Worm (Caenorhabditis elegans): ENCODE data around the gene spot-1.
A peak's percentile ranks its signal among the peaks of the same experiment; 100 is the strongest.

Gene spot-1

ce11 chrIII:7285783-7286182, 8.7 kb upstream of the spot-1 start, which contains the start of gene pho-5:
TSS of gene pho-5 (minus strand) at chrIII:7285883.
- TF ChIP-seq fkh-6 (tag; optimal IDR thresholded peaks at IDR 0.05) (no peak), ceh-34 (tag; optimal IDR thresholded peaks at IDR 0.05) (no peak), pros-1 (tag; optimal IDR thresholded peaks at IDR 0.05) (no peak), dmd-4 (tag; optimal IDR thresholded peaks at IDR 0.05; ENCODE audit: borderline replicate concordance) (no peak), eyg-1 (tag; optimal IDR thresholded peaks at IDR 0.05) (no peak), dve-1 (tag; optimal IDR thresholded peaks at IDR 0.05) (no peak), pax-1 (tag; optimal IDR thresholded peaks at IDR 0.05) (no peak), lim-6 (tag; optimal IDR thresholded peaks at IDR 0.05) (no peak), ceh-19 (GFP tag; optimal IDR thresholded peaks at IDR 0.05) (no peak), che-1 (tag; optimal IDR thresholded peaks at IDR 0.05) (no peak), elt-4 (tag; optimal IDR thresholded peaks at IDR 0.05) (no peak)

- no peak for TF ChIP-seq rnt-1 (tag; optimal IDR thresholded peaks at IDR 0.05)
- peak; percentile 2 for TF ChIP-seq unc-42 (tag; optimal IDR thresholded peaks at IDR 0.05)
Observed at ce11 chrIII:7281179-7281578, 4.1 kb upstream of the spot-1 start, which contains the start of gene B0361.3. TSS of gene B0361.3 (plus strand) at chrIII:7281462.

DNA sequence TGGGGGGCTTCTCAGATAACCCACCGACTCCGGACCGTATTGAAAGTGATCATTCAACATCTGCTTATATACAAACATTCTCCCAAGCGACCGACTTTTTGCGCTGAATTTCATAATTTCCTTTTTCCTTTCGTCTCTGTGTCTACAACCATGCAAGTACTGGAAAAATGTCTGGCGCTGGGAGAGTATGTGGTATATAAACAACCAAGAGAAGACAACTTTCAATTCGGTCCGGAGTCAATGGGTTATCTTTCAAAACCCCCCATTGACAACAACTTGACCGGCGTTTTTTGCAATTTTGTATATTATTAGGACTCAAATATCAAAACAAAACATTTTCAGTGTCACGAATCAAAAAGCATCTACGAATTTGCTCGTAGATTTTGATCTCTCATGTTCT, 1.4 kb upstream of the spot-1 start:
- TF ChIP-seq pros-1 (tag; optimal IDR thresholded peaks at IDR 0.05), result no peak
- TF ChIP-seq ceh-18 (tag; optimal IDR thresholded peaks at IDR 0.05), result no peak
- no peak for TF ChIP-seq ceh-24 (tag; optimal IDR thresholded peaks at IDR 0.05)
- TF ChIP-seq ceh-14 (tag; optimal IDR thresholded peaks at IDR 0.05), result no peak
- TF ChIP-seq F13H6.1 (tag; optimal IDR thresholded peaks at IDR 0.05), result no peak
- no peak for TF ChIP-seq ref-2 (tag; optimal IDR thresholded peaks at IDR 0.05)
- TF ChIP-seq nhr-11 (tag; optimal IDR thresholded peaks at IDR 0.05), result no peak
- no peak for TF ChIP-seq ztf-16 (tag; optimal IDR thresholded peaks at IDR 0.05)
- no peak for TF ChIP-seq ceh-45 (GFP tag; IDR thresholded peaks at IDR 0.05)
- no peak for TF ChIP-seq K09A11.1 (tag; optimal IDR thresholded peaks at IDR 0.05; ENCODE audit: insufficient read depth)
- TF ChIP-seq ama-1 (optimal IDR thresholded peaks at IDR 0.05), result no peak
- TF ChIP-seq sox-2 (GFP tag; IDR thresholded peaks at IDR 0.05), result no peak
- no peak for TF ChIP-seq mec-3 (tag; optimal IDR thresholded peaks at IDR 0.05; ENCODE audit: borderline replicate concordance)
- no peak for TF ChIP-seq ceh-22 (tag; optimal IDR thresholded peaks at IDR 0.05)
- TF ChIP-seq pax-1 (tag; optimal IDR thresholded peaks at IDR 0.05), result no peak

DNA sequence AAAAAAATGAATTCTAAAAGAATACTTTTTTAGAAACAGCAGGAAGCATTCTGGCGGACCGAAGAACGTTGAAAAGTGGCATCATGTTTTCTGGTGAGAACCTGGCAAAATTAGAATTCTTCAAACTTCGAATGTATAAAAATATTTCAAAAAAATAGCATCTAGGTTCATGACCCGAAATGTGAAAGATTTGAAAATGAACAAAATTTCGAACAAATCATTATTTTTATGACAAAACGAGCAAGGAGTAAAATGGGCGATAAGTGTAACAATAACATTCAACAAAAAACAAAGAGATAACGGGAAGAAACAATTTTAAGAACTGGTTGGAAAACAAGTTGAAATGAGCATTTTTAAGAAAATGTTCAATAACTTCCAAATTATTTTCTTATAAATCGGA, 1.8 kb downstream of the spot-1 start, which contains the start of gene psd-1:
Gene psd-1 (minus strand): TSS at position 101 of the 400 bp plus-strand sequence.
- TF ChIP-seq lim-6 (tag; optimal IDR thresholded peaks at IDR 0.05) (no peak), ceh-9 (tag; optimal IDR thresholded peaks at IDR 0.05) (no peak), eyg-1 (tag; optimal IDR thresholded peaks at IDR 0.05) (no peak), sox-4 (tag; optimal IDR thresholded peaks at IDR 0.05) (no peak), T23F11.4 (GFP tag; optimal IDR thresholded peaks at IDR 0.05) (no peak), pqm-1 (tag; optimal IDR thresholded peaks at IDR 0.05) (no peak), pax-1 (tag; optimal IDR thresholded peaks at IDR 0.05) (no peak), ttx-3 (tag; optimal IDR thresholded peaks at IDR 0.05) (no peak), hlh-8 (tag; optimal IDR thresholded peaks at IDR 0.05) (no peak), mec-3 (tag; optimal IDR thresholded peaks at IDR 0.05; ENCODE audit: borderline replicate concordance) (no peak), hlh-6 (tag; optimal IDR thresholded peaks at IDR 0.05) (no peak), C08G9.2 (tag; optimal IDR thresholded peaks at IDR 0.05) (no peak), nhr-11 (tag; optimal IDR thresholded peaks at IDR 0.05) (no peak), hlh-15 (tag; optimal IDR thresholded peaks at IDR 0.05) (no peak), fkh-10 (GFP tag; optimal IDR thresholded peaks at IDR 0.05) (no peak), K09A11.1 (tag; optimal IDR thresholded peaks at IDR 0.05; ENCODE audit: insufficient read depth) (no peak), fkh-6 (tag; optimal IDR thresholded peaks at IDR 0.05) (no peak), ceh-48 (tag; optimal IDR thresholded peaks at IDR 0.05) (no peak), Y22D7AL.16 (tag; optimal IDR thresholded peaks at IDR 0.05) (no peak)

Measured in whole organism, late embryonic.